Worm (Caenorhabditis elegans): ENCODE results near the gene rpl-11.2.

DNA sequence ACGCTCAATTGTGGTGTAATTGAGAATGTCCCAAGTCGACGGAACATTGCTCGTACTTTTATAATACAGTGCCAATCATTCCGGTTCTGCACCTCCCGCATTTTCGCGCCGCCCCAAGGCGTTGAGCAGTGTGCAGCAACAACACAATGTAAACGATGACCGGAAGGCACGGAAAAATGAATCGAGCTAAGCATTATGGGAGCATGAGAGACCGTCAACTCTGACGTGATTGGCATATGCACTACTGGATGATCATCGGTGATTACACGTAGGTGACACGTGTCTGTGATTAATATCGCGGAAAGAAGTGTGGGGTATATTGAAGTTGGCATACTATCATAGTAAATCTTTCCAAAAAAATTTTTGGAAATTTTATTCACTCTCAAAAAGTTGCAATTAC is 37.5 kb downstream of the rpl-11.2 start, which contains the start of gene T24C12.4:
- no peak for TF ChIP-seq nhr-28 (tag; optimal IDR thresholded peaks at IDR 0.05)
- no peak for TF ChIP-seq snpc-4 (tag; optimal IDR thresholded peaks at IDR 0.05)
